Worm (Caenorhabditis elegans) whole organism, L2 larva: ENCODE measurements around the gene C16B8.4.

Experiments used
- R02D3.7 ChIP-seq: fragments of 150-350 bp; optimal IDR thresholded peaks from 2 replicates; lab custom pipeline; 2014; ENCODE audit warnings: missing biosample characterization, missing genetic modification characterization
- alr-1 ChIP-seq: fragments of 150-350 bp; optimal IDR thresholded peaks from 2 replicates; lab custom pipeline; 2014; ENCODE audit warnings: missing biosample characterization, missing genetic modification characterization
- aly-2 ChIP-seq: fragments of 150-350 bp; optimal IDR thresholded peaks from 2 replicates; lab custom pipeline; 2014; ENCODE audit warnings: missing biosample characterization, missing genetic modification characterization
- ceh-16 ChIP-seq: fragments of 150-350 bp; optimal IDR thresholded peaks from 2 replicates; lab custom pipeline; 2014; ENCODE audit warnings: missing biosample characterization, missing genetic modification characterization
- dmd-4 ChIP-seq: sonication (generic microtip); optimal IDR thresholded peaks from 2 replicates; lab custom pipeline; 2017; ENCODE audit warnings: missing biosample characterization, missing genetic modification characterization
- egl-27 ChIP-seq: sonication (generic microtip); optimal IDR thresholded peaks from 3 replicates; lab custom pipeline; 2017; ENCODE audit warnings: missing biosample characterization, missing genetic modification reagents, missing genetic modification characterization
- elt-1 ChIP-seq: fragments of 150-350 bp; optimal IDR thresholded peaks from 2 replicates; lab custom pipeline; 2014; ENCODE audit warnings: missing biosample characterization, missing genetic modification characterization
- elt-3 ChIP-seq: sonication (generic microtip); optimal IDR thresholded peaks from 2 replicates; lab custom pipeline; 2017; ENCODE audit warnings: missing biosample characterization, missing genetic modification characterization
- fos-1 ChIP-seq: fragments of 150-350 bp; optimal IDR thresholded peaks from 2 replicates; lab custom pipeline; 2014; ENCODE audit warnings: missing biosample characterization, missing genetic modification characterization
- lin-11 ChIP-seq: fragments of 150-350 bp; sonication (generic microtip); optimal IDR thresholded peaks from 2 replicates; lab custom pipeline; 2014; ENCODE audit warnings: missing biosample characterization, missing genetic modification characterization, inconsistent platforms, mixed read lengths
- lin-39 ChIP-seq: fragments of 150-350 bp; optimal IDR thresholded peaks from 2 replicates; lab custom pipeline; 2014; ENCODE audit warnings: missing biosample characterization, missing genetic modification reagents, missing genetic modification characterization
- lsy-2 ChIP-seq, 2 experiments: fragments of 150-350 bp in 1 of 2; sonication (generic microtip) in 1 of 2; optimal IDR thresholded peaks; 2 replicates each; lab custom pipeline; 2014 to 2017; ENCODE audit warnings: missing biosample characterization in 2 of 2, missing genetic modification characterization in 2 of 2
- mab-5 ChIP-seq: fragments of 150-350 bp; optimal IDR thresholded peaks from 2 replicates; lab custom pipeline; 2014; ENCODE audit warnings: missing biosample characterization, missing genetic modification characterization
- nhr-10 ChIP-seq: sonication (generic microtip); optimal IDR thresholded peaks from 2 replicates; lab custom pipeline; 2017; ENCODE audit warnings: missing biosample characterization, missing genetic modification characterization
- nhr-12 ChIP-seq: fragments of 150-350 bp; optimal IDR thresholded peaks from 2 replicates; lab custom pipeline; 2014; ENCODE audit warnings: missing biosample characterization, missing genetic modification characterization
- nhr-21 ChIP-seq: fragments of 150-350 bp; optimal IDR thresholded peaks from 2 replicates; lab custom pipeline; 2014; ENCODE audit warnings: missing biosample characterization, missing genetic modification characterization
- nhr-23 ChIP-seq: fragments of 150-350 bp; optimal IDR thresholded peaks from 2 replicates; lab custom pipeline; 2014; ENCODE audit warnings: missing biosample characterization, missing genetic modification reagents, missing genetic modification characterization
- nhr-237 ChIP-seq: fragments of 150-350 bp; optimal IDR thresholded peaks from 2 replicates; lab custom pipeline; 2014; ENCODE audit warnings: missing biosample characterization, missing genetic modification characterization
- nhr-6 ChIP-seq: fragments of 150-350 bp; optimal IDR thresholded peaks from 2 replicates; lab custom pipeline; 2014; ENCODE audit warnings: missing biosample characterization, missing genetic modification characterization
- sem-4 ChIP-seq: fragments of 150-350 bp; optimal IDR thresholded peaks from 2 replicates; lab custom pipeline; 2014; ENCODE audit warnings: missing biosample characterization, missing genetic modification reagents, missing genetic modification characterization
- sma-3 ChIP-seq: sonication (generic microtip); optimal IDR thresholded peaks from 2 replicates; lab custom pipeline; 2016; ENCODE audit warnings: missing genetic modification reagents, missing genetic modification characterization, missing compliant biosample characterization
- sma-9 ChIP-seq, 2 experiments: fragments of 150-350 bp in 1 of 2; sonication (generic microtip) in 1 of 2; optimal IDR thresholded peaks; 2 replicates each; lab custom pipeline; 2014 to 2016; ENCODE audit warnings: missing genetic modification characterization in 2 of 2, mild to moderate bottlenecking in 1 of 2, missing biosample characterization in 1 of 2, missing compliant biosample characterization in 1 of 2, missing genetic modification reagents in 1 of 2, moderate library complexity in 1 of 2
- snpc-4 ChIP-seq: fragments of 150-350 bp; optimal IDR thresholded peaks from 2 replicates; lab custom pipeline; 2014; ENCODE audit warnings: missing biosample characterization, missing genetic modification characterization
- unc-55 ChIP-seq: fragments of 150-350 bp; sonication (generic microtip); optimal IDR thresholded peaks from 3 replicates; lab custom pipeline; 2014; ENCODE audit warnings: missing biosample characterization, missing genetic modification reagents, missing genetic modification characterization
- unc-62 ChIP-seq: fragments of 150-350 bp; optimal IDR thresholded peaks from 2 replicates; lab custom pipeline; 2014; ENCODE audit warnings: missing biosample characterization, missing genetic modification reagents, missing genetic modification characterization
- zag-1 ChIP-seq: fragments of 150-350 bp; optimal IDR thresholded peaks from 2 replicates; lab custom pipeline; 2014; ENCODE audit warnings: missing biosample characterization, missing genetic modification characterization
- ztf-1 ChIP-seq: fragments of 200-800 bp; sonication (Bioruptor generic); conservative IDR thresholded peaks from 2 replicates; pipeline ENCODE4 v1.3.6; 2022; ENCODE audit warnings: missing genetic modification characterization, missing compliant biosample characterization
- ztf-4 ChIP-seq: fragments of 150-350 bp; optimal IDR thresholded peaks from 2 replicates; lab custom pipeline; 2014; ENCODE audit warnings: missing biosample characterization, missing genetic modification characterization

The C16B8.4 gene

DNA sequence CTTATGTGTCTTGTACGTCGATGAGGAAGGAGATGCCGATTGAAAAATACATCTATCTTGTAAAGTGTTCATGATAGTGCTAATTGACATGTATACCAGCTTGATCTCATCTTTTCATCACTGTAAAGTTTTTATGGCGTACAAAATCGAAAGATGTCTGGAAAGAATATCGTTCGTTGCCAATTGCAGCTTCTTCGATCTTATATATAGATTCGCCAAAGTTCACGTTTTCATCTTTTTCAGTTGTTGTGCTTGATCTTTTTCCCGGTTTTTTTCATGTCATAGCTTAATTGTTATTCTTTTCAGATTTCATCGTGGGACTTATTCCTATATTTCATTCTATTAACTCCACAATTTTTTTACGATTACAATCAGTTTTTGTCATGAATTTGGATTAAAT, 42.1 kb downstream of the C16B8.4 start, which contains the start of gene adt-3:
adt-3 (plus strand) TSS at position 301 of the 400 bp plus-strand sequence.
- no peak for TF ChIP-seq elt-3 (tag; lab: Kevin White, UChicago)
- no peak for TF ChIP-seq nhr-10
- TF ChIP-seq egl-27 (tag; lab: Kevin White, UChicago) = no peak
- TF ChIP-seq elt-1 (tag; lab: Kevin White, UChicago) = no peak
- no peak for TF ChIP-seq zag-1 (tag; lab: Kevin White, UChicago)
- TF ChIP-seq lin-11 (tag; lab: Kevin White, UChicago) = no peak
- no peak for TF ChIP-seq lin-39 (tag; lab: Kevin White, UChicago)
- TF ChIP-seq ceh-16 (tag; lab: Kevin White, UChicago) = no peak
- no peak for TF ChIP-seq fos-1
- no peak for TF ChIP-seq unc-55 (GFP tag; lab: Kevin White, UChicago)
- TF ChIP-seq ztf-1 (GFP tag; lab: Robert Waterston, UW) = no peak
- no peak for TF ChIP-seq nhr-21
- TF ChIP-seq lsy-2 (tag; optimal IDR thresholded peaks at IDR 0.05; lab: Kevin White, UChicago) = no peak
- no peak for TF ChIP-seq nhr-12 (tag; lab: Kevin White, UChicago)
- TF ChIP-seq nhr-23 (tag; lab: Kevin White, UChicago) = no peak
- no peak for TF ChIP-seq ztf-4 (tag; lab: Kevin White, UChicago)
- TF ChIP-seq, all 48 proteins: peak for 0

- TF ChIP-seq elt-1 (tag; lab: Kevin White, UChicago) (no peak), egl-27 (tag; lab: Kevin White, UChicago) (no peak), sma-9 (GFP tag; optimal IDR thresholded peaks at IDR 0.05; lab: Kevin White, UChicago) (no peak), sma-9 (tag; optimal IDR thresholded peaks at IDR 0.05; lab: Kevin White, UChicago) (no peak), ztf-4 (tag; lab: Kevin White, UChicago) (no peak), nhr-237 (tag; lab: Kevin White, UChicago) (no peak), nhr-6 (tag; lab: Kevin White, UChicago) (no peak), snpc-4 (no peak), sem-4 (tag; lab: Kevin White, UChicago) (no peak), unc-62 (no peak)
These were observed 47.7 kb downstream of the C16B8.4 start, which contains the start of gene T22B2.1 for ce11 chrX:3925776-3926175. Gene T22B2.1, plus strand, starts transcription at chrX:3926076.

DNA sequence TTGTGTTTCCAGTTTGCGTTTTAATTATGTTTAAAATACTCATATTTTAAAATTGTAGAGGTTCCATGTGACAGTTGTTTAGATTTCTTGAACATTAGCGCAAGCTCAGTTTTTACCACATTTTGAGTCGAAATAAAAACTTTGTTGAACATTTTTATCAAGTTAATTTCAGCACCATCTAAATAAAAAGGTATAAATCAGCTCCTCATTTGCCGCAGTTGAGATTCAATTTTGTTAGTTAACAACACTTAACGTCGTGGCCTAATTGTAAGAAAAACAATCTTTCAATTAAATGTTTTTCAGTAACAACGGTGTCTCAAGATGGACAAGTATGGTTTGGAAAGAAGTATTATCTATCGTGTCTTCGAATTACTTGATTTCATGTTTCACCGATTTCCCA, 52.7 kb downstream of the C16B8.4 start:
- no peak for TF ChIP-seq ztf-4 (tag; lab: Kevin White, UChicago)
- no peak for TF ChIP-seq elt-3 (tag; lab: Kevin White, UChicago)
- no peak for TF ChIP-seq egl-27 (tag; lab: Kevin White, UChicago)
- no peak for TF ChIP-seq aly-2
- no peak for TF ChIP-seq nhr-12 (tag; lab: Kevin White, UChicago)
- TF ChIP-seq snpc-4 = no peak
- no peak for TF ChIP-seq sma-3 (GFP tag; lab: Kevin White, UChicago)
- TF ChIP-seq R02D3.7 (tag; lab: Kevin White, UChicago) = no peak
- TF ChIP-seq dmd-4 = no peak
- no peak for TF ChIP-seq ceh-16 (tag; lab: Kevin White, UChicago)
- TF ChIP-seq mab-5 = no peak
- TF ChIP-seq alr-1 (tag; lab: Kevin White, UChicago) = no peak
- TF ChIP-seq, all 48 proteins: peak for 0
